Worm (Caenorhabditis elegans): ENCODE data around the gene mrpl-41.

- TF ChIP-seq ama-1 (optimal IDR thresholded peaks at IDR 0.05), result no peak
- no peak for TF ChIP-seq blmp-1 (tag; optimal IDR thresholded peaks at IDR 0.05)
- TF ChIP-seq mef-2 (tag; optimal IDR thresholded peaks at IDR 0.05), result no peak
- TF ChIP-seq mep-1 (tag; optimal IDR thresholded peaks at IDR 0.05), result no peak
- TF ChIP-seq lin-39 (tag; optimal IDR thresholded peaks at IDR 0.05), result no peak
These were observed 6.3 kb upstream of the mrpl-41 start, which contains the start of gene trul-1 for ce11 chrII:282483-282882.
